Worm (Caenorhabditis elegans): ENCODE data around the gene T28H10.1.

The T28H10.1 gene

ce11 chrV:12511946-12512345 is 8.4 kb downstream of the T28H10.1 start:
- no peak for TF ChIP-seq ztf-11 (tag; optimal IDR thresholded peaks at IDR 0.05)
- no peak for TF ChIP-seq nhr-237 (tag; optimal IDR thresholded peaks at IDR 0.05)
- no peak for TF ChIP-seq mls-2 (tag; optimal IDR thresholded peaks at IDR 0.05)
- TF ChIP-seq hlh-1 (tag; optimal IDR thresholded peaks at IDR 0.05): no peak
- no peak for TF ChIP-seq lsy-2 (tag; optimal IDR thresholded peaks at IDR 0.05)
- no peak for TF ChIP-seq blmp-1 (tag; optimal IDR thresholded peaks at IDR 0.05)
- no peak for TF ChIP-seq elt-1 (tag; optimal IDR thresholded peaks at IDR 0.05; ENCODE audit: borderline replicate concordance, insufficient read depth)
- TF ChIP-seq nhr-12 (tag; optimal IDR thresholded peaks at IDR 0.05): no peak
- no peak for TF ChIP-seq nhr-28 (tag; optimal IDR thresholded peaks at IDR 0.05)
- no peak for TF ChIP-seq nhr-76 (tag; optimal IDR thresholded peaks at IDR 0.05)

DNA sequence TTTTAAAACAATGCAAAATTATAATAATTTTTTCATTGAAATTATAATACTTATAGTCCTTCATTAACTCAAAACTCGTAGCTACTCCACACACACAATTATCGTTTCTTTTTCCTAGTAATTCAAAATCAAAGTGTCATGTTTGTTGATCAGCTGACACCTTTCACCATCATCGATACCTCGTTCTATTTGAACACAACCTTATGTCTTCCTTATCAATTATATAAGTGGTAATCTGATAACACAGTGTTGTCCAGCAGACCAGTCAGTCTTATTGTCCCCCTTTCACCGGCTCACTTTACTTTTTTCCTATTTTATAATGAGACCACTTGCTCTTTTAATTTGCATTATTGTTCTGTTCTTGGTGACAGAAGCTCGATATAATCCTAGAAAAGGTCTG is 9.2 kb downstream of the T28H10.1 start, which contains the start of the genes T28H10.2 and lgmn-1:
Gene T28H10.2, minus strand, starts transcription at position 177 of the 400 bp plus-strand sequence.
Gene lgmn-1, plus strand, starts transcription at position 284 of the 400 bp plus-strand sequence.
- no peak for TF ChIP-seq lin-13 (tag; optimal IDR thresholded peaks at IDR 0.05)
- TF ChIP-seq lin-32 (GFP tag; optimal IDR thresholded peaks at IDR 0.05): no peak
- no peak for TF ChIP-seq flh-1 (GFP tag; optimal IDR thresholded peaks at IDR 0.05)
- no peak for TF ChIP-seq nhr-12 (tag; optimal IDR thresholded peaks at IDR 0.05)
- TF ChIP-seq elt-3 (tag; optimal IDR thresholded peaks at IDR 0.05): no peak
- TF ChIP-seq mep-1 (tag; optimal IDR thresholded peaks at IDR 0.05): no peak
- no peak for TF ChIP-seq snpc-4 (tag; optimal IDR thresholded peaks at IDR 0.05)
- no peak for TF ChIP-seq ceh-43 (GFP tag; optimal IDR thresholded peaks at IDR 0.05)
- TF ChIP-seq ham-2 (GFP tag; optimal IDR thresholded peaks at IDR 0.05): no peak
- TF ChIP-seq nhr-237 (tag; optimal IDR thresholded peaks at IDR 0.05): no peak
- no peak for TF ChIP-seq unc-62 (GFP tag; optimal IDR thresholded peaks at IDR 0.05)
- no peak for TF ChIP-seq tbx-8 (GFP tag; optimal IDR thresholded peaks at IDR 0.05)

DNA sequence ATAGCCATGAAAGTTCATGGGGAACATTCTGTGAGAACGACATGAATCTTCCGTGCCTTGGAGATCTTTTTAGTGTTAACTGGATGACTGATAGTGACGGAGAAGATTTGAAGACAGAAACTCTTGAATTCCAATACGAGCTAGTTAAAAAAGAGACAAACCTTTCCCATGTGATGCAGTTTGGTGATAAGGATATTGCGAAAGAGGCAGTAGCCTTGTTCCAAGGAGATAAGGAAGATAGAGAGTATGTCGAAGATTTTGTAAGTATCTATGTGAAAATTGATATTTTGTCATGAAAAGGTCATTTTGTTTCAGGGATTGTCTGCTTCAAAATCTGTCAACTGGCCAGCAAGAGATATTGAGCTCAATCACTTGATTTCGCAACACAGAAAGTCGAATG is 10.3 kb downstream of the T28H10.1 start:
- TF ChIP-seq ces-1 (GFP tag; optimal IDR thresholded peaks at IDR 0.05) (no peak), nhr-2 (tag; optimal IDR thresholded peaks at IDR 0.05) (no peak), ceh-83 (GFP tag; optimal IDR thresholded peaks at IDR 0.05) (no peak), lin-13 (tag; optimal IDR thresholded peaks at IDR 0.05) (no peak), ztf-11 (tag; optimal IDR thresholded peaks at IDR 0.05) (no peak), lin-32 (GFP tag; optimal IDR thresholded peaks at IDR 0.05) (no peak), mab-5 (tag; optimal IDR thresholded peaks at IDR 0.05) (no peak), tbx-8 (GFP tag; optimal IDR thresholded peaks at IDR 0.05) (no peak), ceh-43 (GFP tag; optimal IDR thresholded peaks at IDR 0.05) (no peak), unc-62 (GFP tag; optimal IDR thresholded peaks at IDR 0.05) (no peak), flh-1 (GFP tag; optimal IDR thresholded peaks at IDR 0.05) (no peak)

DNA sequence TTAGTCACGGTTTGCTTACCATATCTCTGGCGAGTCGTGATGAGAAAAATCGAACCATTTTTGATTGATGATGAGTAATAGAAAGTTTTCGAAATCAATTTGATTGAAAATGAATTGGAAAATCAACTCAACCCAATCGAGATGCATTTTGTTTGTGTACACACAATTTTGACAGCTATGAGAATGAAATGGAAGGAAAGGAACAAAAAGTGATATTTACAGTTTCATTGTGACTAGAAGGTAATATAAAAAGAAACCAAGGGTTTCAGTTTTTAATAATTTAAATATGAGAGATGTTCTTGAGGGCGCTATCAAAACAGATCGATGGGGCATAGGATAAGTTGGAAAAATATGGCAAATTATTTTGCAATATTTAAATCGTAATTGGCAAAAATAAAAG is 13.6 kb downstream of the T28H10.1 start, which contains the start of gene cal-1:
Gene cal-1, minus strand, starts transcription at position 101 of the 400 bp plus-strand sequence.
- TF ChIP-seq lin-32 (GFP tag; optimal IDR thresholded peaks at IDR 0.05) (no peak), ham-2 (GFP tag; optimal IDR thresholded peaks at IDR 0.05) (no peak), snpc-4 (tag; optimal IDR thresholded peaks at IDR 0.05) (no peak), nhr-237 (tag; optimal IDR thresholded peaks at IDR 0.05) (no peak), zip-8 (tag; optimal IDR thresholded peaks at IDR 0.05) (no peak), ceh-43 (GFP tag; optimal IDR thresholded peaks at IDR 0.05) (no peak), drap-1 (GFP tag; optimal IDR thresholded peaks at IDR 0.05) (no peak), elt-1 (tag; optimal IDR thresholded peaks at IDR 0.05; ENCODE audit: borderline replicate concordance, insufficient read depth) (no peak), ces-1 (GFP tag; optimal IDR thresholded peaks at IDR 0.05) (no peak), nhr-76 (tag; optimal IDR thresholded peaks at IDR 0.05) (no peak), unc-39 (tag; optimal IDR thresholded peaks at IDR 0.05) (no peak), nhr-12 (tag; optimal IDR thresholded peaks at IDR 0.05) (no peak), ceh-39 (tag; optimal IDR thresholded peaks at IDR 0.05) (no peak), nhr-2 (tag; optimal IDR thresholded peaks at IDR 0.05) (no peak), ceh-83 (GFP tag; optimal IDR thresholded peaks at IDR 0.05) (no peak)

DNA sequence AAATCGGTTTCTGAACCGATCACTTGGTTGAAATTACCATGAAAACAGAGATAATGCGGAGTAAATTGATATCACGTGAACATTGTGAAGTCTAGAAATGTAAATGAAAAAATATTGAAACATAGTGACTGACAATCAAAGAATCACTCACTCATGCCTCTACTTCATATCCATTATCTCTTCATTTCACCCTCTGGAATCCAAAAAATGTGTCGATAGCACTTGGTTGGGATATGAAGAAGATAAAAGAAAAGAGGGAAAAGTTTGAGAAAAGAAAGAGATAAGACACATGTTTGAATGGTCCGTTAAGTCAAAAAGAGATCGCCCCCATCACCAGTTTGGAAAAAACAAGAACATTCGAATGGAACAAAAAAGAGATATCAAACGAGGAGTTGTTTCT is 14.2 kb downstream of the T28H10.1 start:
- TF ChIP-seq ceh-83 (GFP tag; optimal IDR thresholded peaks at IDR 0.05): no peak
- peak; percentile 47 for TF ChIP-seq hlh-1 (tag; optimal IDR thresholded peaks at IDR 0.05)
- peak; percentile 70 for TF ChIP-seq unc-120 (tag; optimal IDR thresholded peaks at IDR 0.05; ENCODE audit: poor library complexity, severe bottlenecking)
- TF ChIP-seq sem-2 (GFP tag; optimal IDR thresholded peaks at IDR 0.05): no peak
- peak; percentile 74 for TF ChIP-seq unc-62 (GFP tag; optimal IDR thresholded peaks at IDR 0.05)

- peak; percentile 93 for TF ChIP-seq hlh-1 (tag; optimal IDR thresholded peaks at IDR 0.05)
- TF ChIP-seq unc-120 (tag; optimal IDR thresholded peaks at IDR 0.05; ENCODE audit: poor library complexity, severe bottlenecking): peak; percentile 84
- peak; percentile 79 for TF ChIP-seq unc-62 (GFP tag; optimal IDR thresholded peaks at IDR 0.05)
- no peak for TF ChIP-seq nhr-28 (tag; optimal IDR thresholded peaks at IDR 0.05)
These were observed 15.2 kb downstream of the T28H10.1 start for ce11 chrV:12518770-12519169.

Data from whole organism, mixed stage, embryonic.